Fruit fly (Drosophila melanogaster) whole organism, pupa: Measurements from ENCODE around the gene ZIPIC.

ENCODE experiments used
- CG10348 ChIP-seq: fragments of 200-800 bp; sonication (Bioruptor generic); IDR thresholded peaks from 2 replicates; pipeline ENCODE4 v1.3.6; 2022; ENCODE audit warnings: missing biosample characterization, missing genetic modification characterization
- CG17806 ChIP-seq: fragments of 200-800 bp; sonication (Bioruptor generic); optimal IDR thresholded peaks from 2 replicates; lab custom pipeline; 2018; ENCODE audit warnings: missing biosample characterization, mild to moderate bottlenecking, missing genetic modification characterization, moderate library complexity
- CG34367 ChIP-seq: fragments of 200-800 bp; sonication (Bioruptor generic); optimal IDR thresholded peaks from 2 replicates; lab custom pipeline; 2018; ENCODE audit warnings: missing biosample characterization, mild to moderate bottlenecking, missing genetic modification characterization
- CG4496 ChIP-seq: fragments of 200-800 bp; sonication (Bioruptor generic); IDR thresholded peaks from 3 replicates; pipeline ENCODE4 v1.3.6; 2022; ENCODE audit warnings: missing biosample characterization, missing genetic modification characterization
- CG8301 ChIP-seq: fragments of 200-800 bp; sonication (Bioruptor generic); optimal IDR thresholded peaks from 2 replicates; lab custom pipeline; 2018; ENCODE audit warnings: missing biosample characterization, mild to moderate bottlenecking, missing genetic modification characterization
- CG9948 ChIP-seq: fragments of 200-800 bp; sonication (Bioruptor generic); optimal IDR thresholded peaks from 2 replicates; lab custom pipeline; 2018; ENCODE audit warnings: missing biosample characterization, mild to moderate bottlenecking, missing genetic modification characterization, moderate library complexity
- D1 ChIP-seq: fragments of 200-800 bp; sonication (Bioruptor generic); optimal IDR thresholded peaks from 2 replicates; lab custom pipeline; 2018; ENCODE audit warnings: missing biosample characterization, mild to moderate bottlenecking, missing genetic modification characterization, moderate library complexity
- EcR ChIP-seq: fragments of 200-800 bp; sonication (Bioruptor generic); optimal IDR thresholded peaks from 3 replicates; lab custom pipeline; 2019; ENCODE audit warnings: missing biosample characterization, missing genetic modification characterization, mild to moderate bottlenecking, moderate library complexity, missing genetic modification reagents
- gl ChIP-seq: fragments of 200-800 bp; sonication (Bioruptor generic); optimal IDR thresholded peaks from 2 replicates; lab custom pipeline; 2018; ENCODE audit warnings: missing biosample characterization, mild to moderate bottlenecking, missing genetic modification characterization

DNA sequence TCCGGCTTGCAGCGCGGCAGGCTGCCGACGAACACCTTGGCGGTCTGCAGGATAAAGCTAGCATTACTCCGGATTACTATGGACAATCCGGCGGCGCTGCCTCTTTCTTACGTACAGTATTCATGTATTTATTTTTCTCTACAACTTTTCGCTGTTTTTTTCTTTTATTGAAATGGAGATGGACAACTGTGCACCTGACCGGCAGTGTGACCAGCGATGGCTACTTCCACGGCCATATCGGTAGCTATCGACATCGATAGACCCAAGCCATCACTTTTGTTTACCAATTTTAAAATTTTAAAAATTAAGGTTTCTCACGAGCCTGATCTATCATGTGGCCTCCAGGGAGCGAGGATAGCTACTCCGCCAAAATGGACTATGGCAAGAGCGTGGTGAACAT lies 41.6 kb downstream of the ZIPIC start, which contains the start of the genes CG7903 and Sas-6:
- TF ChIP-seq CG8301 (tag; lab: Kevin White, UChicago) (no peak), CG10348 (GFP tag; lab: Robert Waterston, UW) (no peak), EcR (no peak), CG4496 (peak; percentile 44; the same call in 1 of the 3 replicates), gl (tag; lab: Kevin White, UChicago) (no peak), CG17806 (tag; lab: Kevin White, UChicago) (no peak), CG34367 (tag; lab: Kevin White, UChicago) (no peak), D1 (tag; lab: Kevin White, UChicago) (no peak), CG9948 (tag; lab: Kevin White, UChicago) (no peak)
